Fruit fly (Drosophila melanogaster): ENCODE results near the gene lectin-37Db.

The lectin-37Db gene

DNA sequence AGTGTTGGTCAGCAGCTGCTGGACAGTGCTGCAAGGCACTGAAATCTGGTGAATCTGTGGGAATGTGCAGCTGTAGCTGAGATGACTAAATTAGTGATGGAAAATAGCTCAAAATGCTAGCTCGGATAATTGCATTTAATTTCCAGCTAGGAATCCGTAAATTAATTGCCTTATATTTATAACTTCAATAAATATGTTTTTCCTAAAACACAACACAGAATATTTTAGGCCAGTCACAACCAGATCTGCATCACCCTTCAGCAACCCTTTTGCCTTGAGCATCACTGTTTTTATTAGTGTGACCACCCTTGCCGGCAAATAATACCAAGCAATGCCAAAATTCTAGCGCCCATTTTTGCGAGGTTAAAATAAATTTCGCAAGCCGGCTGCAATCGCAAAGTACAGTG lies 25.9 kb downstream of the lectin-37Db start, which contains the start of gene Hs2st:
TSS of gene Hs2st (minus strand) at position 17 of the 407 bp plus-strand sequence.
- TF ChIP-seq CG10348 (GFP tag; IDR thresholded peaks at IDR 0.05) (0 out of 2 replicates have a peak, but pooled peaks have one; percentile 36), CG4496 (GFP tag; IDR thresholded peaks at IDR 0.05) (peak; percentile 85), CG17806 (tag; optimal IDR thresholded peaks at IDR 0.05) (peak; percentile 82), D1 (tag; optimal IDR thresholded peaks at IDR 0.05) (no peak), fd96Ca (GFP tag; IDR thresholded peaks at IDR 0.05) (peak; percentile 94), CG34367 (tag; optimal IDR thresholded peaks at IDR 0.05) (peak; percentile 84), EcR (GFP tag; optimal IDR thresholded peaks at IDR 0.05) (peak; percentile 58), Snoo (tag; optimal IDR thresholded peaks at IDR 0.05) (peak; percentile 87), Ets98B (GFP tag; IDR thresholded peaks at IDR 0.05) (peak; percentile 79), CG13204 (GFP tag; optimal IDR thresholded peaks at IDR 0.05) (no peak), CG8159 (tag; optimal IDR thresholded peaks at IDR 0.05) (peak; percentile 85), rn (GFP tag; IDR thresholded peaks at IDR 0.05) (peak; percentile 85), CG8301 (tag; optimal IDR thresholded peaks at IDR 0.05) (peak; percentile 82), Pif1A (GFP tag; optimal IDR thresholded peaks at IDR 0.05) (no peak), gl (tag; optimal IDR thresholded peaks at IDR 0.05) (peak; percentile 71), CG14655 (GFP tag; optimal IDR thresholded peaks at IDR 0.05) (no peak), Pif1B (GFP tag; optimal IDR thresholded peaks at IDR 0.05) (no peak), CG32121 (GFP tag; IDR thresholded peaks at IDR 0.05) (peak; percentile 90), CG9948 (tag; optimal IDR thresholded peaks at IDR 0.05) (peak; percentile 82), CG12605 (GFP tag; IDR thresholded peaks at IDR 0.05) (peak; percentile 64), CG15710 (tag; optimal IDR thresholded peaks at IDR 0.05) (peak; percentile 89)

dm6 chr2L:19452535-19453317 lies 33.9 kb downstream of the lectin-37Db start:
- TF ChIP-seq CG4496 (GFP tag; IDR thresholded peaks at IDR 0.05) (no peak; the same call in 1 of the 3 replicates), CG15710 (tag; optimal IDR thresholded peaks at IDR 0.05) (no peak), CG8159 (tag; optimal IDR thresholded peaks at IDR 0.05) (peak; percentile 21), CG17806 (tag; optimal IDR thresholded peaks at IDR 0.05) (peak; percentile 25), CG14655 (GFP tag; optimal IDR thresholded peaks at IDR 0.05) (peak; percentile 52), CG10348 (GFP tag; IDR thresholded peaks at IDR 0.05) (no peak), CG12605 (GFP tag; IDR thresholded peaks at IDR 0.05) (peak; percentile 68), Ets98B (GFP tag; IDR thresholded peaks at IDR 0.05) (peak; percentile 61), CG32121 (GFP tag; IDR thresholded peaks at IDR 0.05) (peak; percentile 57; the same call in 1 of the 2 replicates), CG8301 (tag; optimal IDR thresholded peaks at IDR 0.05) (peak; percentile 33), fd96Ca (GFP tag; IDR thresholded peaks at IDR 0.05) (peak; percentile 70), Pif1B (GFP tag; optimal IDR thresholded peaks at IDR 0.05) (no peak)

DNA sequence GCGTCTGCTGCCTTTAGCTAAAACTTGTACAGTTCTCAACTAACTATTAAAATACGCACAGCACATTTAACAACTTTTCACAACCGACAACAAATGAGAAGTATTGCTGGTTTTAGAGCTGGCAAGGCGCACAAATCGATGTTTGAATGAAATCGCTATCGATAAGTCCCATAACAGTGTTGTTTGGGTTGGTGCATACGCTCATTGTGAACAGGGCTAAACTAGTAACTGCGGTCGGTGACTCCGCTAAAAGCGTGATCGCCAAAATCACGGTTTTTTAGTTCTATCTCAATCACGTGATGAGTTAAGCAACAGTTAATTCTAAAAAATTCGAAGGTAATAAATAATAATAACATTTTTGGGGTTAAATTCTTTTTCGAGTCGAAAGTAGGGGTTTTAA lies 34.5 kb downstream of the lectin-37Db start, which contains the start of gene Top2:
TSS of gene Top2 (minus strand) at position 110 of the 400 bp plus-strand sequence.
- TF ChIP-seq CG32121 (GFP tag; IDR thresholded peaks at IDR 0.05) (no peak), CG8159 (tag; optimal IDR thresholded peaks at IDR 0.05) (peak; percentile 17), CG4496 (GFP tag; IDR thresholded peaks at IDR 0.05) (peak; percentile 7; the same call in 1 of the 3 replicates), CG15710 (tag; optimal IDR thresholded peaks at IDR 0.05) (no peak), Pif1A (GFP tag; optimal IDR thresholded peaks at IDR 0.05) (no peak), CG10348 (GFP tag; IDR thresholded peaks at IDR 0.05) (no peak)

DNA sequence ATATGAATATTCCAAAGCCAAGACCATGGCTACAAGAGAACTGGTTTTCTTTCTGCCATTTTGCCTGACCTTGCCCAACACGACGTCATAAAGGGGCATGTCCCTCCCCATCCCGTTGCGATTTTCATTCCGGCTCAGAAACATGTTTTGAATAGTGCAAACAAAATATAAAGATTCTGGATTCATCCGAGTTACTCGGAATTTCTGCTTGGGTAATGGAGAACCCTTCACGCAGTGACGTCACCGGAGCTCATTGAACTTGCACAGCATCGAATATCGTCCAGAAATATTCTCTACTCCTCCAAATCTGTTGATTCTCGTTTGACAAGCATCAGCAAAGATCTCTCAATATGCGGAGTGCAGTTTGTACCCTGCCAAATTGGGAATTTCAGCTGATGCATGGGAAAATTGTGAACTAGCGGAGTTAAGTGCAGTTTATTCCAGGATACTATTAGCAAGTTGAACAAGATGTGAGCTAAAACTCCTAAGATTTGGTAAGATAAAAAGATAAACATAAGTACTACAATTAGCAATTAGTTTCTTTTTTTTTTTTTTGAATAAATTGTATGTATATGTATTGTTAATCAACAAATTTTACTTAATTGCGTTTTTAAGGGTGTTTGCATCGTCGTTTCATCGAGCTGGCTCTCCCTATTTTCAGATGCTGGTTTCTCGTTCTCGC lies 35.3 kb downstream of the lectin-37Db start, which contains the start of gene CG10026:
TSS of gene CG10026 (plus strand) at position 187 of the 682 bp plus-strand sequence.
- TF ChIP-seq CG10348 (GFP tag; IDR thresholded peaks at IDR 0.05) (no peak), gl (tag; optimal IDR thresholded peaks at IDR 0.05) (no peak), CG8159 (tag; optimal IDR thresholded peaks at IDR 0.05) (peak; percentile 73), CG14655 (GFP tag; optimal IDR thresholded peaks at IDR 0.05) (peak; percentile 61), CG15710 (tag; optimal IDR thresholded peaks at IDR 0.05) (peak; percentile 69), CG34367 (tag; optimal IDR thresholded peaks at IDR 0.05) (peak; percentile 60), CG12605 (GFP tag; IDR thresholded peaks at IDR 0.05) (no peak), EcR (GFP tag; optimal IDR thresholded peaks at IDR 0.05) (peak; percentile 99), Snoo (tag; optimal IDR thresholded peaks at IDR 0.05) (peak; percentile 52), CG32121 (GFP tag; IDR thresholded peaks at IDR 0.05) (peak; percentile 11; the same call in 1 of the 2 replicates), rn (GFP tag; IDR thresholded peaks at IDR 0.05) (no peak), CG17806 (tag; optimal IDR thresholded peaks at IDR 0.05) (peak; percentile 29), CG8301 (tag; optimal IDR thresholded peaks at IDR 0.05) (peak; percentile 48), Pif1A (GFP tag; optimal IDR thresholded peaks at IDR 0.05) (peak; percentile 59), D1 (tag; optimal IDR thresholded peaks at IDR 0.05) (no peak), CG13204 (GFP tag; optimal IDR thresholded peaks at IDR 0.05) (no peak), CG9948 (tag; optimal IDR thresholded peaks at IDR 0.05) (peak; percentile 58), CG4496 (GFP tag; IDR thresholded peaks at IDR 0.05) (no peak), Ets98B (GFP tag; IDR thresholded peaks at IDR 0.05) (no peak), fd96Ca (GFP tag; IDR thresholded peaks at IDR 0.05) (no peak), Pif1B (GFP tag; optimal IDR thresholded peaks at IDR 0.05) (peak; percentile 42)

- TF ChIP-seq CG17806 (tag; optimal IDR thresholded peaks at IDR 0.05) (no peak), CG32121 (GFP tag; IDR thresholded peaks at IDR 0.05) (peak; percentile 26; the same call in 1 of the 2 replicates)
Measured at dm6 chr2L:19455209-19455608, 36.3 kb downstream of the lectin-37Db start.
